Fruit fly (Drosophila melanogaster): ENCODE results near the gene dmt.
A peak's percentile ranks its signal among the peaks of the same experiment; 100 is the strongest.

dmt gene

dm6 chr3R:9704183-9705007, 6.5 kb upstream of the dmt start (continued):
- TF ChIP-seq Fer2 (tag; optimal IDR thresholded peaks at IDR 0.05) (no peak), H15 (GFP tag; IDR thresholded peaks at IDR 0.05) (no peak), kni (GFP tag; optimal IDR thresholded peaks at IDR 0.05) (peak; percentile 79), CG17186 (GFP tag; optimal IDR thresholded peaks at IDR 0.05) (no peak), lola (GFP tag; optimal IDR thresholded peaks at IDR 0.05) (no peak), Scr (GFP tag; IDR thresholded peaks at IDR 0.05; ENCODE audit: partially characterized antibody) (no peak), CG17612 (GFP tag; IDR thresholded peaks at IDR 0.05) (no peak), Side (GFP tag; optimal IDR thresholded peaks at IDR 0.05) (no peak), disco-r (GFP tag; optimal IDR thresholded peaks at IDR 0.05) (no peak), Tbp (GFP tag; optimal IDR thresholded peaks at IDR 0.05) (no peak), Sin3A (optimal IDR thresholded peaks at IDR 0.05) (no peak), CG12769 (tag; optimal IDR thresholded peaks at IDR 0.05) (peak; percentile 86), zfh2 (GFP tag; optimal IDR thresholded peaks at IDR 0.05) (no peak), CG6765 (GFP tag; optimal IDR thresholded peaks at IDR 0.05) (peak; percentile 2), ash1 (GFP tag; optimal IDR thresholded peaks at IDR 0.05) (peak; percentile 35), stwl (tag; optimal IDR thresholded peaks at IDR 0.05) (peak; percentile 1), tio (GFP tag; optimal IDR thresholded peaks at IDR 0.05) (no peak), sr (GFP tag; IDR thresholded peaks at IDR 0.05) (no peak), sim (GFP tag; IDR thresholded peaks at IDR 0.05) (no peak), CG3281 (GFP tag; optimal IDR thresholded peaks at IDR 0.05) (no peak), BtbVII (GFP tag; optimal IDR thresholded peaks at IDR 0.05) (peak; percentile 5), run (tag; optimal IDR thresholded peaks at IDR 0.05) (no peak), oc (tag; optimal IDR thresholded peaks at IDR 0.05) (no peak), cg (GFP tag; optimal IDR thresholded peaks at IDR 0.05) (peak; percentile 98), Adf1 (GFP tag; IDR thresholded peaks at IDR 0.05) (no peak), pum (GFP tag; optimal IDR thresholded peaks at IDR 0.05) (no peak), CG33557 (GFP tag; optimal IDR thresholded peaks at IDR 0.05) (no peak), wek (GFP tag; optimal IDR thresholded peaks at IDR 0.05) (no peak), CG10321 (GFP tag; IDR thresholded peaks at IDR 0.05) (no peak), zfh1 (GFP tag; IDR thresholded peaks at IDR 0.05) (no peak), Hr39 (optimal IDR thresholded peaks at IDR 0.05) (no peak), ac (GFP tag; optimal IDR thresholded peaks at IDR 0.05) (no peak), CG31224 (GFP tag; IDR thresholded peaks at IDR 0.05) (no peak), CG17328 (GFP tag; IDR thresholded peaks at IDR 0.05) (no peak), CG10565 (GFP tag; optimal IDR thresholded peaks at IDR 0.05) (no peak), schlank (tag; optimal IDR thresholded peaks at IDR 0.05) (no peak), NC2α (GFP tag; optimal IDR thresholded peaks at IDR 0.05) (no peak), CG10979 (tag; optimal IDR thresholded peaks at IDR 0.05) (no peak), CG4730 (GFP tag; IDR thresholded peaks at IDR 0.05) (no peak), E2f1 (GFP tag; IDR thresholded peaks at IDR 0.05) (no peak), Hr51 (GFP tag; optimal IDR thresholded peaks at IDR 0.05) (no peak), CG8290 (GFP tag; optimal IDR thresholded peaks at IDR 0.05) (no peak), CG8290 (tag; optimal IDR thresholded peaks at IDR 0.05) (peak in 1 of 2 experiments; percentile 62), abd-A (tag; optimal IDR thresholded peaks at IDR 0.05) (peak; percentile 89), Sox100B (GFP tag; optimal IDR thresholded peaks at IDR 0.05) (no peak), ara (GFP tag; IDR thresholded peaks at IDR 0.05) (no peak), CG4707 (GFP tag; optimal IDR thresholded peaks at IDR 0.05) (no peak), CG11456 (GFP tag; IDR thresholded peaks at IDR 0.05) (no peak), Ravus (GFP tag; IDR thresholded peaks at IDR 0.05) (no peak), so (GFP tag; IDR thresholded peaks at IDR 0.05) (no peak), eyg (GFP tag; optimal IDR thresholded peaks at IDR 0.05) (no peak)
